Worm (Caenorhabditis elegans): Measurements from ENCODE around the gene pcca-1.

DNA sequence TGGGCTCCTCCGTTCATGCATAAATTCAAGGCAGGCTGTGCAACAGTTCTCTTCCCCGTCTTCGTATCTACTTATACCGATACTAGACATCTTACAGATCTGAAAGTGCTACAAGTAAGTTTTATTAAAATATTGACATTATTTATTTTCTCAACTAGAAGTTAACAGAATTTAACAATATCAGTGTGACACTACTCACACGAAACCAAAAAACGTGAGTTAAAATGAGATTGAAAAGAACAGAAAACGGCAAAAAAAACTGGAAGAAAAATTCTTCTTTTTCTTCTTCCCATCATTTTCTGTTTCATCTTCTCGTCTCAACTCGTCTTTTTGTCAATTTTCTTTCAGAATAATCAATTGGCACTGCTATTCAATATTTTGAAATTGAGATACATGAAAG is 3.9 kb downstream of the pcca-1 start, which contains the start of gene F27D9.12:
- TF ChIP-seq ets-4 (GFP tag; optimal IDR thresholded peaks at IDR 0.05) (no peak), K11D2.4 (GFP tag; IDR thresholded peaks at IDR 0.05) (no peak), repo-1 (tag; optimal IDR thresholded peaks at IDR 0.05) (peak; percentile 22), aptf-2 (GFP tag; conservative IDR thresholded peaks at IDR 0.05) (no peak), ceh-100 (GFP tag; IDR thresholded peaks at IDR 0.05) (no peak), F49E8.2 (tag; optimal IDR thresholded peaks at IDR 0.05; ENCODE audit: insufficient read depth) (no peak), pha-4 (tag; optimal IDR thresholded peaks at IDR 0.05) (no peak), ama-1 (optimal IDR thresholded peaks at IDR 0.05) (no peak), ama-1 (GFP tag; optimal IDR thresholded peaks at IDR 0.05) (no peak), him-1 (tag; optimal IDR thresholded peaks at IDR 0.05) (no peak), nhr-179 (tag; optimal IDR thresholded peaks at IDR 0.05) (no peak), madf-8 (GFP tag; conservative IDR thresholded peaks at IDR 0.05) (no peak), lin-54 (GFP tag; optimal IDR thresholded peaks at IDR 0.05) (no peak), F52B5.7 (tag; optimal IDR thresholded peaks at IDR 0.05) (no peak), hrde-1 (tag; optimal IDR thresholded peaks at IDR 0.05; ENCODE audit: borderline replicate concordance) (no peak)
